Fruit fly (Drosophila melanogaster): ENCODE data around the gene Gyc76C.
A peak's percentile ranks its signal among the peaks of the same experiment; 100 is the strongest.

Gyc76C gene

dm6 chr3L:19794203-19794802 is 934 bp upstream of the Gyc76C start (continued):
- TF ChIP-seq Hr51 (GFP tag; optimal IDR thresholded peaks at IDR 0.05) (peak; percentile 66 to 89), z (GFP tag; IDR thresholded peaks at IDR 0.05) (0 out of 3 replicates have a peak, but pooled peaks have one; percentile 19), disco-r (GFP tag; optimal IDR thresholded peaks at IDR 0.05) (peak; percentile 58), mirr (GFP tag; optimal IDR thresholded peaks at IDR 0.05) (peak; percentile 52), CHES-1-like (GFP tag; optimal IDR thresholded peaks at IDR 0.05) (peak; percentile 66), CG5245 (GFP tag; optimal IDR thresholded peaks at IDR 0.05) (peak; percentile 44), CG11247 (GFP tag; IDR thresholded peaks at IDR 0.05) (peak; percentile 57), ftz-f1 (GFP tag; optimal IDR thresholded peaks at IDR 0.05) (no peak), ind (GFP tag; optimal IDR thresholded peaks at IDR 0.05) (peak; percentile 81), bbx (GFP tag; IDR thresholded peaks at IDR 0.05; ENCODE audit: partially characterized antibody) (peak; percentile 62; the same call in 1 of the 2 replicates), abd-A (tag; optimal IDR thresholded peaks at IDR 0.05) (no peak), amos (GFP tag; IDR thresholded peaks at IDR 0.05; ENCODE audit: partially characterized antibody) (no peak; the same call in 1 of the 2 replicates), Six4 (GFP tag; optimal IDR thresholded peaks at IDR 0.05) (peak; percentile 79), CG18476 (GFP tag; optimal IDR thresholded peaks at IDR 0.05) (peak; percentile 84), CG10321 (GFP tag; IDR thresholded peaks at IDR 0.05) (0 out of 2 replicates have a peak, but pooled peaks have one; percentile 35), Doc2 (GFP tag; IDR thresholded peaks at IDR 0.05) (no peak), sisA (GFP tag; IDR thresholded peaks at IDR 0.05) (peak; percentile 68), unpg (GFP tag; optimal IDR thresholded peaks at IDR 0.05) (peak; percentile 70), Dbx (GFP tag; IDR thresholded peaks at IDR 0.05) (peak; percentile 78), phol (tag; optimal IDR thresholded peaks at IDR 0.05) (peak; percentile 83), CG32767 (GFP tag; IDR thresholded peaks at IDR 0.05) (peak; percentile 62), lola (GFP tag; optimal IDR thresholded peaks at IDR 0.05) (peak in 1 of 3 experiments; percentile 77), CG6683 (GFP tag; optimal IDR thresholded peaks at IDR 0.05) (peak; percentile 66), grau (tag; optimal IDR thresholded peaks at IDR 0.05) (peak; percentile 91), Hmr (GFP tag; optimal IDR thresholded peaks at IDR 0.05) (peak; percentile 90), Antp (GFP tag; optimal IDR thresholded peaks at IDR 0.05) (peak; percentile 76), dysf (GFP tag; IDR thresholded peaks at IDR 0.05) (peak; percentile 81; the same call in 2 of the 3 replicates), luna (GFP tag; optimal IDR thresholded peaks at IDR 0.05) (no peak), Dref (GFP tag; IDR thresholded peaks at IDR 0.05) (no peak; the same call in 1 of the 2 replicates), tx (GFP tag; optimal IDR thresholded peaks at IDR 0.05) (peak; percentile 68), CG3995 (GFP tag; optimal IDR thresholded peaks at IDR 0.05) (peak; percentile 54), CG12942 (GFP tag; optimal IDR thresholded peaks at IDR 0.05) (peak; percentile 62), stwl (tag; optimal IDR thresholded peaks at IDR 0.05) (no peak), crol (GFP tag; IDR thresholded peaks at IDR 0.05) (no peak), CG1024 (GFP tag; IDR thresholded peaks at IDR 0.05) (no peak), CG8359 (GFP tag; optimal IDR thresholded peaks at IDR 0.05; ENCODE audit: borderline replicate concordance) (peak; percentile 36), Trl (optimal IDR thresholded peaks at IDR 0.05) (no peak), Trl (GFP tag; optimal IDR thresholded peaks at IDR 0.05) (peak; percentile 78), fd3F (GFP tag; optimal IDR thresholded peaks at IDR 0.05) (peak; percentile 81), gce (GFP tag; IDR thresholded peaks at IDR 0.05) (0 out of 3 replicates have a peak, but pooled peaks have one; percentile 11), CG6765 (GFP tag; optimal IDR thresholded peaks at IDR 0.05) (peak; percentile 90), CG17385 (GFP tag; optimal IDR thresholded peaks at IDR 0.05) (peak; percentile 87), CkIIα-i1 (GFP tag; IDR thresholded peaks at IDR 0.05) (no peak), zen (tag; optimal IDR thresholded peaks at IDR 0.05) (peak; percentile 39), crc (GFP tag; optimal IDR thresholded peaks at IDR 0.05) (no peak), CG11560 (tag; IDR thresholded peaks at IDR 0.05) (peak; percentile 47; the same call in 1 of the 3 replicates), mld (GFP tag; IDR thresholded peaks at IDR 0.05; ENCODE audit: partially characterized antibody) (no peak), Pdp1 (GFP tag; optimal IDR thresholded peaks at IDR 0.05) (peak; percentile 65 to 84), Hr3 (GFP tag; optimal IDR thresholded peaks at IDR 0.05) (peak; percentile 73), vvl (GFP tag; IDR thresholded peaks at IDR 0.05) (peak; percentile 87)
